Fruit fly (Drosophila melanogaster): ENCODE data around the gene TP53INP.

The TP53INP gene

dm6 chr3L:4412974-4413373 lies 6.2 kb downstream of the TP53INP start (continued):
- TF ChIP-seq bcd (GFP tag; optimal IDR thresholded peaks at IDR 0.05), result peak; percentile 37
- peak; percentile 26 for TF ChIP-seq Chrac-16 (GFP tag; optimal IDR thresholded peaks at IDR 0.05)
- TF ChIP-seq CG17385 (GFP tag; optimal IDR thresholded peaks at IDR 0.05), result peak; percentile 39
- no peak for TF ChIP-seq chif (GFP tag; optimal IDR thresholded peaks at IDR 0.05)
- no peak for TF ChIP-seq CG1024 (GFP tag; IDR thresholded peaks at IDR 0.05)
- TF ChIP-seq Lpt (GFP tag; optimal IDR thresholded peaks at IDR 0.05), result no peak
- peak; percentile 12 for TF ChIP-seq CG8944 (GFP tag; optimal IDR thresholded peaks at IDR 0.05)
- TF ChIP-seq gcm (GFP tag; optimal IDR thresholded peaks at IDR 0.05), result no peak
- no peak for TF ChIP-seq CG43689 (GFP tag; IDR thresholded peaks at IDR 0.05)
- no peak for TF ChIP-seq CG17802 (tag; optimal IDR thresholded peaks at IDR 0.05)
- peak; percentile 60 for TF ChIP-seq gem (tag; optimal IDR thresholded peaks at IDR 0.05)
- TF ChIP-seq wdn (GFP tag; IDR thresholded peaks at IDR 0.05), result peak; percentile 59
- TF ChIP-seq CG10462 (GFP tag; optimal IDR thresholded peaks at IDR 0.05), result no peak
- no peak for TF ChIP-seq sc (optimal IDR thresholded peaks at IDR 0.05)
- no peak for TF ChIP-seq sc (GFP tag; optimal IDR thresholded peaks at IDR 0.05)
- peak; percentile 48 for TF ChIP-seq CG13894 (tag; optimal IDR thresholded peaks at IDR 0.05)
- no peak for TF ChIP-seq Fer1 (GFP tag; optimal IDR thresholded peaks at IDR 0.05)
- TF ChIP-seq CG13296 (GFP tag; optimal IDR thresholded peaks at IDR 0.05), result no peak
- TF ChIP-seq CG32767 (GFP tag; IDR thresholded peaks at IDR 0.05), result peak; percentile 34; the same call in 1 of the 2 replicates
- no peak for TF ChIP-seq Dref (GFP tag; IDR thresholded peaks at IDR 0.05)
- TF ChIP-seq CG12299 (tag; optimal IDR thresholded peaks at IDR 0.05), result no peak
- TF ChIP-seq CG9932 (GFP tag; IDR thresholded peaks at IDR 0.05), result peak; percentile 85
- TF ChIP-seq shn (GFP tag; optimal IDR thresholded peaks at IDR 0.05), result peak; percentile 17
- no peak for TF ChIP-seq CG1647 (GFP tag; optimal IDR thresholded peaks at IDR 0.05)
- peak; percentile 54 for TF ChIP-seq Drgx (GFP tag; IDR thresholded peaks at IDR 0.05)
- peak; percentile 57 for TF ChIP-seq Sox102F (GFP tag; optimal IDR thresholded peaks at IDR 0.05)
- peak; percentile 36; the same call in 1 of the 2 replicates for TF ChIP-seq MBD-R2 (GFP tag; IDR thresholded peaks at IDR 0.05)
- TF ChIP-seq CG2889 (GFP tag; IDR thresholded peaks at IDR 0.05), result 0 out of 3 replicates have a peak, but pooled peaks have one; percentile 37
- no peak for TF ChIP-seq chm (GFP tag; IDR thresholded peaks at IDR 0.05)
- TF ChIP-seq CG33213 (GFP tag; optimal IDR thresholded peaks at IDR 0.05), result no peak
- TF ChIP-seq CG2120 (GFP tag; optimal IDR thresholded peaks at IDR 0.05), result peak; percentile 64
- no peak for TF ChIP-seq crol (GFP tag; IDR thresholded peaks at IDR 0.05)
- no peak for TF ChIP-seq CG10979 (tag; optimal IDR thresholded peaks at IDR 0.05)
- no peak for TF ChIP-seq tna (GFP tag; IDR thresholded peaks at IDR 0.05; ENCODE audit: partially characterized antibody)
- no peak for TF ChIP-seq Hr3 (GFP tag; optimal IDR thresholded peaks at IDR 0.05)
- no peak for TF ChIP-seq Hr78 (GFP tag; optimal IDR thresholded peaks at IDR 0.05)
- TF ChIP-seq CG33557 (GFP tag; optimal IDR thresholded peaks at IDR 0.05), result no peak
- no peak for TF ChIP-seq CG7271 (tag; optimal IDR thresholded peaks at IDR 0.05)
- TF ChIP-seq CG18262 (tag; optimal IDR thresholded peaks at IDR 0.05), result no peak
- no peak for TF ChIP-seq YL-1 (GFP tag; optimal IDR thresholded peaks at IDR 0.05)
- 0 out of 2 replicates have a peak, but pooled peaks have one; percentile 11 for TF ChIP-seq rib (GFP tag; IDR thresholded peaks at IDR 0.05)
- no peak for TF ChIP-seq tll (GFP tag; optimal IDR thresholded peaks at IDR 0.05)
- no peak for TF ChIP-seq CG12744 (GFP tag; optimal IDR thresholded peaks at IDR 0.05)
- TF ChIP-seq ATbp (GFP tag; optimal IDR thresholded peaks at IDR 0.05), result peak; percentile 18
- no peak for TF ChIP-seq CG6683 (GFP tag; optimal IDR thresholded peaks at IDR 0.05)
- TF ChIP-seq NK7.1 (GFP tag; optimal IDR thresholded peaks at IDR 0.05), result no peak
- TF ChIP-seq unc-4 (GFP tag; IDR thresholded peaks at IDR 0.05; ENCODE audit: partially characterized antibody), result no peak
- no peak for TF ChIP-seq CG10274 (GFP tag; optimal IDR thresholded peaks at IDR 0.05)
- TF ChIP-seq D (optimal IDR thresholded peaks at IDR 0.05), result no peak
- TF ChIP-seq D (GFP tag; optimal IDR thresholded peaks at IDR 0.05), result no peak
- TF ChIP-seq luna (GFP tag; optimal IDR thresholded peaks at IDR 0.05), result no peak
